Fruit fly (Drosophila melanogaster) whole organism, pupa: ENCODE measurements around the gene Galphaf.

Experiments
- CG32121 ChIP-seq: fragments of 200-800 bp; sonication (Bioruptor generic); IDR thresholded peaks from 2 replicates; pipeline ENCODE4 v1.3.6; 2022; ENCODE audit warnings: missing biosample characterization, missing genetic modification characterization
- CG34367 ChIP-seq: fragments of 200-800 bp; sonication (Bioruptor generic); optimal IDR thresholded peaks from 2 replicates; lab custom pipeline; 2018; ENCODE audit warnings: missing biosample characterization, mild to moderate bottlenecking, missing genetic modification characterization
- Pif1B ChIP-seq: fragments of 200-800 bp; sonication (Bioruptor generic); optimal IDR thresholded peaks from 3 replicates; lab custom pipeline; 2016; ENCODE audit warnings: missing biosample characterization, missing genetic modification characterization
- Snoo ChIP-seq: fragments of 200-800 bp; sonication (Bioruptor generic); optimal IDR thresholded peaks from 3 replicates; lab custom pipeline; 2017; ENCODE audit warnings: missing biosample characterization, mild to moderate bottlenecking, missing genetic modification characterization, inconsistent platforms

dm6 chr3L:16704673-16705072 lies 36.9 kb upstream of the Galphaf start, which contains the start of gene CG9692:
- TF ChIP-seq Snoo (tag; lab: Kevin White, UChicago) (no peak), CG32121 (GFP tag; lab: Robert Waterston, UW) (no peak), CG34367 (tag; lab: Kevin White, UChicago) (no peak), Pif1B (GFP tag; lab: Kevin White, UChicago) (no peak)
